Worm (Caenorhabditis elegans): ENCODE results near the gene rps-12.

- TF ChIP-seq egl-27 (tag; optimal IDR thresholded peaks at IDR 0.05) = no peak
- TF ChIP-seq ztf-11 (tag; optimal IDR thresholded peaks at IDR 0.05) = no peak
- no peak for TF ChIP-seq lin-39 (tag; optimal IDR thresholded peaks at IDR 0.05)
- TF ChIP-seq aly-2 (tag; optimal IDR thresholded peaks at IDR 0.05) = no peak
- no peak for TF ChIP-seq mdl-1 (tag; optimal IDR thresholded peaks at IDR 0.05)
- TF ChIP-seq jun-1 (tag; optimal IDR thresholded peaks at IDR 0.05) = no peak
- TF ChIP-seq ZK546.5 (tag; optimal IDR thresholded peaks at IDR 0.05) = no peak
- TF ChIP-seq nhr-237 (tag; optimal IDR thresholded peaks at IDR 0.05) = no peak
- TF ChIP-seq nhr-12 (tag; optimal IDR thresholded peaks at IDR 0.05) = no peak
- no peak for TF ChIP-seq R02D3.7 (tag; optimal IDR thresholded peaks at IDR 0.05)
Observed at ce11 chrIII:5642692-5643091, 36.4 kb upstream of the rps-12 start.

Data from whole organism, L3 larva.